Worm (Caenorhabditis elegans) whole organism, young adult: ENCODE data around the gene K01A12.4.

Source experiments
- B0261.1 ChIP-seq: sonication (generic microtip); optimal IDR thresholded peaks from 2 replicates; lab custom pipeline; 2016; ENCODE audit warnings: mild to moderate bottlenecking, missing genetic modification characterization, moderate library complexity, missing compliant biosample characterization
- D2030.7 ChIP-seq: fragments of 200-800 bp; sonication (Bioruptor generic); IDR thresholded peaks from 2 replicates; pipeline ENCODE4 v1.3.6; 2022; ENCODE audit warnings: missing genetic modification reagents, missing genetic modification characterization, missing compliant biosample characterization
- F23B12.7 ChIP-seq: sonication (generic microtip); optimal IDR thresholded peaks from 2 replicates; lab custom pipeline; 2017; ENCODE audit warnings: missing genetic modification characterization, mild to moderate bottlenecking, missing compliant biosample characterization, antibody characterized with exemption, moderate library complexity; ENCODE audit not compliant: insufficient read depth
- F33H1.4 ChIP-seq: fragments of 200-800 bp; sonication (Bioruptor generic); IDR thresholded peaks from 2 replicates; pipeline ENCODE4 v1.3.6; 2022; ENCODE audit warnings: missing genetic modification reagents, missing genetic modification characterization, missing compliant biosample characterization
- F52B5.7 ChIP-seq: sonication (generic microtip); optimal IDR thresholded peaks from 2 replicates; lab custom pipeline; 2016; ENCODE audit warnings: mild to moderate bottlenecking, missing genetic modification characterization, missing compliant biosample characterization
- F57A8.1 ChIP-seq: fragments of 200-800 bp; sonication (Bioruptor generic); optimal IDR thresholded peaks from 2 replicates; lab custom pipeline; 2018; ENCODE audit warnings: mild to moderate bottlenecking, missing genetic modification characterization, moderate library complexity, missing compliant biosample characterization
- Y56A3A.18 ChIP-seq: fragments of 200-800 bp; sonication (Bioruptor generic); IDR thresholded peaks from 2 replicates; pipeline ENCODE4 v1.3.6; 2022; ENCODE audit warnings: missing genetic modification reagents, missing genetic modification characterization, missing compliant biosample characterization
- Y79H2A.3 ChIP-seq: fragments of 200-800 bp; sonication (Bioruptor generic); conservative IDR thresholded peaks from 2 replicates; pipeline ENCODE4 v1.3.6; 2022; ENCODE audit warnings: missing genetic modification reagents, missing genetic modification characterization, missing compliant biosample characterization
- akir-1 ChIP-seq: fragments of 200-800 bp; sonication (Bioruptor generic); optimal IDR thresholded peaks from 2 replicates; lab custom pipeline; 2018; ENCODE audit warnings: mild to moderate bottlenecking, missing genetic modification characterization, moderate library complexity, missing compliant biosample characterization
- athp-1 ChIP-seq: sonication (generic microtip); optimal IDR thresholded peaks from 2 replicates; lab custom pipeline; 2017; ENCODE audit warnings: mild to moderate bottlenecking, missing genetic modification characterization, missing compliant biosample characterization
- attf-5 ChIP-seq: fragments of 200-800 bp; sonication (Bioruptor generic); optimal IDR thresholded peaks from 2 replicates; lab custom pipeline; 2018; ENCODE audit warnings: mild to moderate bottlenecking, missing genetic modification characterization, missing compliant biosample characterization
- cebp-2 ChIP-seq: fragments of 200-800 bp; sonication (Bioruptor generic); IDR thresholded peaks from 2 replicates; pipeline ENCODE4 v1.3.6; 2022; ENCODE audit warnings: missing genetic modification characterization, missing compliant biosample characterization
- ceh-27 ChIP-seq: fragments of 200-800 bp; sonication (Bioruptor generic); optimal IDR thresholded peaks from 2 replicates; lab custom pipeline; 2018; ENCODE audit warnings: mild to moderate bottlenecking, missing genetic modification characterization, moderate library complexity, missing compliant biosample characterization
- ceh-40 ChIP-seq: fragments of 200-800 bp; sonication (Bioruptor generic); IDR thresholded peaks from 2 replicates; pipeline ENCODE4 v1.3.6; 2022; ENCODE audit warnings: missing genetic modification characterization, missing compliant biosample characterization
- ceh-58 ChIP-seq: fragments of 200-800 bp; sonication (Bioruptor generic); IDR thresholded peaks from 2 replicates; pipeline ENCODE4 v1.3.6; 2022; ENCODE audit warnings: missing genetic modification characterization, missing compliant biosample characterization
- die-1 ChIP-seq: sonication (generic microtip); optimal IDR thresholded peaks from 2 replicates; lab custom pipeline; 2016; ENCODE audit warnings: missing genotype, mild to moderate bottlenecking, missing genetic modification characterization, missing compliant biosample characterization
- ekl-4 ChIP-seq: fragments of 200-800 bp; sonication (Bioruptor generic); IDR thresholded peaks from 2 replicates; pipeline ENCODE4 v1.3.6; 2022; ENCODE audit warnings: missing genetic modification reagents, missing genetic modification characterization, missing compliant biosample characterization
- ets-4 ChIP-seq: fragments of 200-800 bp; sonication (Bioruptor generic); optimal IDR thresholded peaks from 2 replicates; lab custom pipeline; 2018; ENCODE audit warnings: mild to moderate bottlenecking, missing genetic modification characterization, missing compliant biosample characterization
- fkh-3 ChIP-seq: sonication (generic microtip); optimal IDR thresholded peaks from 2 replicates; lab custom pipeline; 2016; ENCODE audit warnings: mild to moderate bottlenecking, missing genetic modification characterization, missing compliant biosample characterization
- gei-17 ChIP-seq: fragments of 200-800 bp; sonication (Bioruptor generic); optimal IDR thresholded peaks from 2 replicates; lab custom pipeline; 2018; ENCODE audit warnings: mild to moderate bottlenecking, missing genetic modification characterization, missing compliant biosample characterization
- him-1 ChIP-seq: sonication (generic microtip); optimal IDR thresholded peaks from 2 replicates; lab custom pipeline; 2016; ENCODE audit warnings: missing genotype, missing genetic modification reagents, missing genetic modification characterization, missing compliant biosample characterization
- hmg-1.2 ChIP-seq: fragments of 200-800 bp; sonication (Bioruptor generic); IDR thresholded peaks from 2 replicates; pipeline ENCODE4 v1.3.6; 2022; ENCODE audit warnings: missing genetic modification reagents, missing genetic modification characterization, missing compliant biosample characterization
- hrde-1 ChIP-seq: sonication (generic microtip); optimal IDR thresholded peaks from 2 replicates; lab custom pipeline; 2016; ENCODE audit warnings: missing genetic modification characterization, mild to moderate bottlenecking, missing compliant biosample characterization, moderate library complexity, missing genotype, missing genetic modification reagents, borderline replicate concordance
- let-526 ChIP-seq: fragments of 200-800 bp; sonication (Bioruptor generic); IDR thresholded peaks from 2 replicates; pipeline ENCODE4 v1.3.6; 2022; ENCODE audit warnings: missing genetic modification reagents, missing genetic modification characterization, missing compliant biosample characterization
- lin-26 ChIP-seq: fragments of 200-800 bp; sonication (Bioruptor generic); IDR thresholded peaks from 2 replicates; pipeline ENCODE4 v1.3.6; 2022; ENCODE audit warnings: missing genetic modification reagents, missing genetic modification characterization, missing compliant biosample characterization
- lin-35 ChIP-seq, 3 experiments: fragments of 150-350 bp in 2 of 3; sonication (generic microtip) in 1 of 3; optimal IDR thresholded peaks; 2 replicates each; lab custom pipeline; 2014 to 2018; ENCODE audit warnings: missing biosample characterization in 3 of 3, missing genetic modification characterization in 3 of 3, missing genetic modification reagents in 3 of 3
- lin-40 ChIP-seq: sonication (generic microtip); optimal IDR thresholded peaks from 2 replicates; lab custom pipeline; 2016; ENCODE audit warnings: missing genetic modification characterization, mild to moderate bottlenecking, missing compliant biosample characterization, missing genotype, missing genetic modification reagents
- lir-1 ChIP-seq: fragments of 200-800 bp; sonication (Bioruptor generic); conservative IDR thresholded peaks from 2 replicates; pipeline ENCODE4 v1.3.6; 2022; ENCODE audit warnings: missing genetic modification reagents, missing genetic modification characterization, missing compliant biosample characterization
- mxl-1 ChIP-seq: sonication (generic microtip); optimal IDR thresholded peaks from 2 replicates; lab custom pipeline; 2016; ENCODE audit warnings: missing genetic modification characterization, missing compliant biosample characterization
- nfyb-1 ChIP-seq: fragments of 200-800 bp; sonication (Bioruptor generic); IDR thresholded peaks from 2 replicates; pipeline ENCODE4 v1.3.6; 2022; ENCODE audit warnings: missing genetic modification reagents, missing genetic modification characterization, missing compliant biosample characterization
- nhr-179 ChIP-seq: sonication (generic microtip); optimal IDR thresholded peaks from 2 replicates; lab custom pipeline; 2016; ENCODE audit warnings: mild to moderate bottlenecking, missing genetic modification characterization, missing compliant biosample characterization
- nhr-80 ChIP-seq: sonication (generic microtip); optimal IDR thresholded peaks from 2 replicates; lab custom pipeline; 2016; ENCODE audit warnings: missing genetic modification characterization, missing compliant biosample characterization
- nhr-90 ChIP-seq: sonication (generic microtip); optimal IDR thresholded peaks from 2 replicates; lab custom pipeline; 2016; ENCODE audit warnings: missing genotype, mild to moderate bottlenecking, missing genetic modification characterization, missing compliant biosample characterization
- rcor-1 ChIP-seq: fragments of 200-800 bp; sonication (Bioruptor generic); IDR thresholded peaks from 2 replicates; pipeline ENCODE4 v1.3.6; 2022; ENCODE audit warnings: missing genetic modification reagents, missing genetic modification characterization, missing compliant biosample characterization
- rec-8 ChIP-seq, 2 experiments: sonication (generic microtip); optimal IDR thresholded peaks; 2 replicates each; lab custom pipeline; 2016; ENCODE audit warnings: mild to moderate bottlenecking in 2 of 2, missing genetic modification characterization in 2 of 2, missing genetic modification reagents in 2 of 2, missing genotype in 2 of 2, missing biosample characterization in 1 of 2, missing compliant biosample characterization in 1 of 2, moderate library complexity in 1 of 2
- rpc-1 ChIP-seq, 2 experiments: fragments of 150-350 bp in 1 of 2; sonication (generic microtip) in 1 of 2; optimal IDR thresholded peaks; 2 replicates each; lab custom pipeline; 2014 to 2018; ENCODE audit warnings: missing biosample characterization in 1 of 2, missing genetic modification characterization in 1 of 2, missing genetic modification reagents in 1 of 2, missing genotype in 1 of 2
- snpc-1.3 ChIP-seq: sonication (generic microtip); optimal IDR thresholded peaks from 2 replicates; lab custom pipeline; 2017; ENCODE audit warnings: missing genetic modification characterization, mild to moderate bottlenecking, missing compliant biosample characterization, antibody characterized with exemption, moderate library complexity, missing genotype, missing genetic modification reagents; ENCODE audit not compliant: insufficient read depth
- snpc-4 ChIP-seq, 5 experiments: fragments of 150-350 bp in 1 of 5; sonication (generic microtip) in 4 of 5; optimal IDR thresholded peaks; 2 replicates each; lab custom pipeline; 2014 to 2018; ENCODE audit warnings: missing genetic modification characterization in 5 of 5, missing biosample characterization in 3 of 5, antibody characterized with exemption in 2 of 5, mild to moderate bottlenecking in 2 of 5, missing compliant biosample characterization in 2 of 5, missing genotype in 2 of 5, moderate library complexity in 2 of 5, missing genetic modification reagents in 1 of 5
- somi-1 ChIP-seq: fragments of 200-800 bp; sonication (Bioruptor generic); optimal IDR thresholded peaks from 2 replicates; lab custom pipeline; 2018; ENCODE audit warnings: mild to moderate bottlenecking, missing genetic modification characterization, missing compliant biosample characterization
- sptf-2 ChIP-seq: fragments of 200-800 bp; sonication (Bioruptor generic); optimal IDR thresholded peaks from 2 replicates; lab custom pipeline; 2018; ENCODE audit warnings: mild to moderate bottlenecking, missing genetic modification characterization, missing compliant biosample characterization
- tbx-9 ChIP-seq: sonication (generic microtip); optimal IDR thresholded peaks from 2 replicates; lab custom pipeline; 2016; ENCODE audit warnings: borderline replicate concordance, missing genetic modification characterization, inconsistent platforms, missing compliant biosample characterization
- unc-130 ChIP-seq: sonication (generic microtip); optimal IDR thresholded peaks from 2 replicates; lab custom pipeline; 2016; ENCODE audit warnings: missing genetic modification reagents, missing genetic modification characterization, missing compliant biosample characterization
- zfh-2 ChIP-seq: fragments of 200-800 bp; sonication (Bioruptor generic); conservative IDR thresholded peaks from 2 replicates; pipeline ENCODE4 v1.3.6; 2022; ENCODE audit warnings: missing genetic modification reagents, missing genetic modification characterization, missing compliant biosample characterization
- zim-3 ChIP-seq: sonication (generic microtip); optimal IDR thresholded peaks from 2 replicates; lab custom pipeline; 2017; ENCODE audit warnings: mild to moderate bottlenecking, missing genetic modification characterization, moderate library complexity, missing compliant biosample characterization
- ztf-25 ChIP-seq: fragments of 200-800 bp; sonication (Bioruptor generic); IDR thresholded peaks from 2 replicates; pipeline ENCODE4 v1.3.6; 2022; ENCODE audit warnings: missing genetic modification reagents, missing genetic modification characterization, missing compliant biosample characterization
- ztf-3 ChIP-seq: fragments of 200-800 bp; sonication (Bioruptor generic); optimal IDR thresholded peaks from 2 replicates; lab custom pipeline; 2018; ENCODE audit warnings: mild to moderate bottlenecking, missing genetic modification characterization, missing compliant biosample characterization

Gene K01A12.4

DNA sequence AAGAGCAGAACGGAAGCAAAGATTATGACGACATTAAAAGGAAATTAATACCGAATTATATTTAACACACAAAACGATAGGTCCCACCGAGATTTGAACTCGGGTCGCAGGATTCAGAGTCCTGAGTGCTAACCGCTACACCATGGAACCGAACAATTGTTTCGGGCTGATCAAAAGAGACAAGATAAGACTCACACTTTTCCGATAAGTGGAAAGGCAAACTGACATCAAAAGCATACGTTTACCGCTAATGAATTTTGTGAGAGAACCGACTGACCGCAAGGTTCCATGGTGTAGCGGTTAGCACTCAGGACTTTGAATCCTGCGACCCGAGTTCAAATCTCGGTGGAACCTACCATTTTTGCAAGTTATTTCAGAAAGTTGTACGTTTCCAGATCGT, 1.9 kb upstream of the K01A12.4 start:
- TF ChIP-seq athp-1 (tag; lab: Kevin White, UChicago) (peak; percentile 29), hmg-1.2 (GFP tag; lab: Robert Waterston, UW) (peak; percentile 77; the same call in 1 of the 2 replicates), snpc-1.3 (peak; percentile 38), lin-35 (GFP tag; optimal IDR thresholded peaks at IDR 0.05; lab: Kevin White, UChicago) (peak in 1 of 3 experiments; percentile 15), rcor-1 (GFP tag; lab: Robert Waterston, UW) (0 out of 2 replicates have a peak, but pooled peaks have one; percentile 20), mxl-1 (peak; percentile 53), nhr-90 (tag; lab: Kevin White, UChicago) (peak; percentile 81), lir-1 (GFP tag; lab: Robert Waterston, UW) (0 out of 2 replicates have a peak, but pooled peaks have one; percentile 34), him-1 (tag; lab: Kevin White, UChicago) (peak; percentile 79), sptf-2 (GFP tag; lab: Kevin White, UChicago) (peak; percentile 24), let-526 (GFP tag; lab: Robert Waterston, UW) (peak; percentile 73), nfyb-1 (GFP tag; lab: Robert Waterston, UW) (peak; percentile 75), lin-40 (tag; lab: Kevin White, UChicago) (peak; percentile 50), ztf-25 (GFP tag; lab: Robert Waterston, UW) (peak; percentile 27; the same call in 1 of the 2 replicates), somi-1 (GFP tag; lab: Kevin White, UChicago) (peak; percentile 69), F57A8.1 (GFP tag; lab: Kevin White, UChicago) (no peak), rec-8 (tag; optimal IDR thresholded peaks at IDR 0.05; lab: Kevin White, UChicago) (peak; percentile 40 to 51), ztf-3 (GFP tag; lab: Kevin White, UChicago) (no peak), Y79H2A.3 (GFP tag; lab: Robert Waterston, UW) (no peak), ekl-4 (GFP tag; lab: Robert Waterston, UW) (peak; percentile 66; the same call in 1 of the 2 replicates), D2030.7 (GFP tag; lab: Robert Waterston, UW) (peak; percentile 49; the same call in 1 of the 2 replicates), tbx-9 (tag; lab: Kevin White, UChicago) (no peak), lin-26 (GFP tag; lab: Robert Waterston, UW) (peak; percentile 93), zfh-2 (GFP tag; lab: Robert Waterston, UW) (no peak), fkh-3 (tag; lab: Kevin White, UChicago) (no peak), F52B5.7 (tag; lab: Kevin White, UChicago) (peak; percentile 16), attf-5 (GFP tag; lab: Kevin White, UChicago) (peak; percentile 2), ets-4 (GFP tag; lab: Kevin White, UChicago) (no peak), rpc-1 (optimal IDR thresholded peaks at IDR 0.05; lab: Kevin White, UChicago) (peak; percentile 97), rpc-1 (tag; optimal IDR thresholded peaks at IDR 0.05; lab: Kevin White, UChicago) (peak; percentile 92), ceh-27 (GFP tag; lab: Kevin White, UChicago) (no peak), snpc-4 (GFP tag; optimal IDR thresholded peaks at IDR 0.05; lab: Kevin White, UChicago) (peak; percentile 47), snpc-4 (tag; optimal IDR thresholded peaks at IDR 0.05; lab: Kevin White, UChicago) (peak in 2 of 4 experiments; percentile 51 to 60), nhr-179 (tag; lab: Kevin White, UChicago) (peak; percentile 7), F23B12.7 (tag; lab: Kevin White, UChicago) (peak; percentile 53), F33H1.4 (no peak), Y56A3A.18 (GFP tag; lab: Robert Waterston, UW) (0 out of 2 replicates have a peak, but pooled peaks have one; percentile 65), B0261.1 (peak; percentile 88), zim-3 (tag; lab: Kevin White, UChicago) (peak; percentile 80), unc-130 (GFP tag; lab: Kevin White, UChicago) (peak; percentile 1), ceh-40 (GFP tag; lab: Robert Waterston, UW) (peak; percentile 46; the same call in 1 of the 2 replicates), hrde-1 (peak; percentile 53), die-1 (tag; lab: Kevin White, UChicago) (peak; percentile 72), nhr-80 (tag; lab: Kevin White, UChicago) (no peak), ceh-58 (peak; percentile 77; the same call in 1 of the 2 replicates), cebp-2 (GFP tag; lab: Robert Waterston, UW) (0 out of 2 replicates have a peak, but pooled peaks have one; percentile 67), akir-1 (GFP tag; lab: Kevin White, UChicago) (no peak), gei-17 (GFP tag; lab: Kevin White, UChicago) (no peak)
